Worm (Caenorhabditis elegans) whole organism, L2 larva: ENCODE measurements around the gene itm-2.

Source experiments
- alr-1 ChIP-seq: fragments of 150-350 bp; optimal IDR thresholded peaks from 2 replicates; lab custom pipeline; 2014; ENCODE audit warnings: missing biosample characterization, missing genetic modification characterization
- ama-1 ChIP-seq: fragments of 150-350 bp; optimal IDR thresholded peaks from 2 replicates; lab custom pipeline; 2018; ENCODE audit warnings: inconsistent platforms
- blmp-1 ChIP-seq: sonication (generic microtip); optimal IDR thresholded peaks from 2 replicates; lab custom pipeline; 2017; ENCODE audit warnings: missing genetic modification characterization, mild to moderate bottlenecking, missing compliant biosample characterization, antibody characterized with exemption, moderate library complexity; ENCODE audit not compliant: insufficient read depth
- ceh-82 ChIP-seq: fragments of 150-350 bp; optimal IDR thresholded peaks from 2 replicates; lab custom pipeline; 2014; ENCODE audit warnings: missing biosample characterization, missing genetic modification characterization
- lsy-2 ChIP-seq, 2 experiments: fragments of 150-350 bp in 1 of 2; sonication (generic microtip) in 1 of 2; optimal IDR thresholded peaks; 2 replicates each; lab custom pipeline; 2014 to 2017; ENCODE audit warnings: missing biosample characterization in 2 of 2, missing genetic modification characterization in 2 of 2
- nhr-11 ChIP-seq: fragments of 150-350 bp; optimal IDR thresholded peaks from 2 replicates; lab custom pipeline; 2014; ENCODE audit warnings: missing biosample characterization, missing genetic modification characterization
- nhr-21 ChIP-seq: fragments of 150-350 bp; optimal IDR thresholded peaks from 2 replicates; lab custom pipeline; 2014; ENCODE audit warnings: missing biosample characterization, missing genetic modification characterization
- nhr-77 ChIP-seq: fragments of 150-350 bp; optimal IDR thresholded peaks from 2 replicates; lab custom pipeline; 2014; ENCODE audit warnings: missing biosample characterization, missing genetic modification characterization
- sem-4 ChIP-seq: fragments of 150-350 bp; optimal IDR thresholded peaks from 2 replicates; lab custom pipeline; 2014; ENCODE audit warnings: missing biosample characterization, missing genetic modification reagents, missing genetic modification characterization
- skn-1 ChIP-seq: sonication (generic microtip); optimal IDR thresholded peaks from 2 replicates; lab custom pipeline; 2017; ENCODE audit warnings: missing biosample characterization, missing genetic modification characterization
- snpc-4 ChIP-seq: fragments of 150-350 bp; optimal IDR thresholded peaks from 2 replicates; lab custom pipeline; 2014; ENCODE audit warnings: missing biosample characterization, missing genetic modification characterization
- zag-1 ChIP-seq: fragments of 150-350 bp; optimal IDR thresholded peaks from 2 replicates; lab custom pipeline; 2014; ENCODE audit warnings: missing biosample characterization, missing genetic modification characterization

DNA sequence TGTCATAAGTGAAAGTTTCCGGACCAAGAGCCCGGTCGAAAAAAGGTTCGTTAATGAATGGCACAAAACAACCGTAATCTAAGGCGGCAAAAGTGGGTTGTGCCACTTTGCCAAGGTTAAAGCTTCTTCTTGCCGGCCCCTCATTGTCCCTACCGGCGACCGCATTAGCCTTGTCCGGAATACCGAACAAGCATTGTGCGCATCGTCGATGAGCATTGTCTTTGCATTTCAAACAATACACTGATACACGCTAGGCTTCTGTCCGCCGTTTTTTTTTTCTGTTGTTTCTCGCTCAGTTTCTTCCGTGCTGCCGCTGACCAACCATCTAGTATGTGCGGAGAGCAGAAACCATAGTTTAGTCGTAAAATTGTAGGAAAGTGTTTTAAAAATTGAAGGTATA is 47.7 kb upstream of the itm-2 start, which contains the start of gene C03F11.2:
- TF ChIP-seq lsy-2 (tag; optimal IDR thresholded peaks at IDR 0.05; lab: Kevin White, UChicago) (no peak), ama-1 (lab: Kevin White, UChicago) (no peak), skn-1 (tag; lab: Kevin White, UChicago) (no peak), snpc-4 (tag; lab: Kevin White, UChicago) (no peak), nhr-11 (tag; lab: Kevin White, UChicago) (no peak), blmp-1 (tag; lab: Kevin White, UChicago) (no peak), ceh-82 (tag; lab: Kevin White, UChicago) (no peak), nhr-21 (tag; lab: Kevin White, UChicago) (no peak), nhr-77 (tag; lab: Kevin White, UChicago) (no peak), zag-1 (tag; lab: Kevin White, UChicago) (no peak), sem-4 (no peak), alr-1 (tag; lab: Kevin White, UChicago) (no peak)
